Worm (Caenorhabditis elegans): Measurements from ENCODE around the gene eri-3.

The eri-3 gene

ce11 chrII:1123208-1123607, at the start of gene eri-3, which contains the start of gene sut-1:
Gene eri-3 (plus strand): TSS chrII:1123534.
Gene sut-1 (minus strand): TSS chrII:1123265.
- TF ChIP-seq unc-62 (GFP tag; optimal IDR thresholded peaks at IDR 0.05) = no peak

- TF ChIP-seq unc-62 (GFP tag; optimal IDR thresholded peaks at IDR 0.05) = no peak
Measured at ce11 chrII:1075424-1075823, 47.9 kb upstream of the eri-3 start, which contains the start of gene K02E7.11. Gene K02E7.11 (minus strand): TSS chrII:1075524.

ce11 chrII:1082859-1083258, 40.5 kb upstream of the eri-3 start, which contains the start of gene K02E7.1:
Gene K02E7.1 (plus strand): TSS chrII:1083159.
- TF ChIP-seq unc-62 (GFP tag; optimal IDR thresholded peaks at IDR 0.05) = no peak

ce11 chrII:1084899-1085298, 38.4 kb upstream of the eri-3 start:
- TF ChIP-seq unc-62 (GFP tag; optimal IDR thresholded peaks at IDR 0.05) = no peak

ce11 chrII:1085546-1085945, 37.8 kb upstream of the eri-3 start:
- TF ChIP-seq unc-62 (GFP tag; optimal IDR thresholded peaks at IDR 0.05) = no peak

- TF ChIP-seq unc-62 (GFP tag; optimal IDR thresholded peaks at IDR 0.05) = no peak
Measured at ce11 chrII:1086479-1086878, 36.9 kb upstream of the eri-3 start.

ce11 chrII:1088527-1089230, 34.7 kb upstream of the eri-3 start:
- TF ChIP-seq unc-62 (GFP tag; optimal IDR thresholded peaks at IDR 0.05) = no peak

- no peak for TF ChIP-seq unc-62 (GFP tag; optimal IDR thresholded peaks at IDR 0.05)
Measured at ce11 chrII:1090743-1091142, 32.6 kb upstream of the eri-3 start.

- no peak for TF ChIP-seq unc-62 (GFP tag; optimal IDR thresholded peaks at IDR 0.05)
Measured at ce11 chrII:1091706-1092105, 31.6 kb upstream of the eri-3 start, which contains the start of gene snf-3. Gene snf-3 (plus strand): TSS chrII:1092006.

- TF ChIP-seq unc-62 (GFP tag; optimal IDR thresholded peaks at IDR 0.05) = no peak
Measured at ce11 chrII:1100719-1101118, 22.6 kb upstream of the eri-3 start, which contains the start of gene pho-14. Gene pho-14 (minus strand): TSS chrII:1100819.

- no peak for TF ChIP-seq unc-62 (GFP tag; optimal IDR thresholded peaks at IDR 0.05)
Measured at ce11 chrII:1101413-1101812, 21.9 kb upstream of the eri-3 start.

- no peak for TF ChIP-seq unc-62 (GFP tag; optimal IDR thresholded peaks at IDR 0.05)
Measured at ce11 chrII:1102209-1102608, 21.1 kb upstream of the eri-3 start.

ce11 chrII:1103484-1104100, 19.7 kb upstream of the eri-3 start:
- TF ChIP-seq unc-62 (GFP tag; optimal IDR thresholded peaks at IDR 0.05) = no peak

- TF ChIP-seq unc-62 (GFP tag; optimal IDR thresholded peaks at IDR 0.05) = no peak
Measured at ce11 chrII:1104409-1104808, 18.9 kb upstream of the eri-3 start, which contains the start of gene T13B5.9. Gene T13B5.9 (minus strand): TSS chrII:1104509.

- TF ChIP-seq unc-62 (GFP tag; optimal IDR thresholded peaks at IDR 0.05) = no peak
Measured at ce11 chrII:1105291-1105690, 18.0 kb upstream of the eri-3 start.

ce11 chrII:1106914-1107597, 16.3 kb upstream of the eri-3 start, which contains the start of gene col-40:
Gene col-40 (minus strand): TSS chrII:1106964.
- no peak for TF ChIP-seq unc-62 (GFP tag; optimal IDR thresholded peaks at IDR 0.05)

Measured in whole organism, dauer.